Worm (Caenorhabditis elegans): Measurements from ENCODE around the gene nlp-16.
A peak's percentile ranks its signal among the peaks of the same experiment; 100 is the strongest.

The nlp-16 gene

DNA sequence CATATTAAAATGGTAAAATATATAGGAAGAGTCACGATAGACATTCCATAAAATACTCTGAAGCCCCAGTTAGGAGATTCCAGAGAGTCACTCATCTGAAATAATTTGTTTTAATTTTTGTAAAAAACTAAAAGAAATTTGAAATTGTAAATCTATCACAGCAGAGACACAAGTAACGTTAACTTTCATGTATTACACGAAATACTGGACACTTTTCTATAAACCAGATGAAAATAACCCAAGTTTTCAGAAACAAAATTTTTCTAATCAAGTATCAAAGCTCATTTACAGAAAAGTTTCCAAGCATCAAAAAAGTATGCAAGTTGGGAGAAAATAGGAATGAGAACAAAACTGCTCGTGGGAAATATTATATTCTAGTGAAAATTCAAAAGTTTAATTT is 38.6 kb upstream of the nlp-16 start, which contains the start of gene srv-27:
Gene srv-27 (minus strand): TSS at position 101 of the 400 bp plus-strand sequence.
- TF ChIP-seq ztf-1 (GFP tag; conservative IDR thresholded peaks at IDR 0.05) (no peak), snpc-4 (tag; optimal IDR thresholded peaks at IDR 0.05) (no peak), nhr-25 (tag; optimal IDR thresholded peaks at IDR 0.05) (no peak), unc-55 (GFP tag; optimal IDR thresholded peaks at IDR 0.05) (no peak), nhr-10 (tag; optimal IDR thresholded peaks at IDR 0.05) (no peak), sma-9 (GFP tag; optimal IDR thresholded peaks at IDR 0.05) (no peak), sma-9 (tag; optimal IDR thresholded peaks at IDR 0.05) (no peak)

DNA sequence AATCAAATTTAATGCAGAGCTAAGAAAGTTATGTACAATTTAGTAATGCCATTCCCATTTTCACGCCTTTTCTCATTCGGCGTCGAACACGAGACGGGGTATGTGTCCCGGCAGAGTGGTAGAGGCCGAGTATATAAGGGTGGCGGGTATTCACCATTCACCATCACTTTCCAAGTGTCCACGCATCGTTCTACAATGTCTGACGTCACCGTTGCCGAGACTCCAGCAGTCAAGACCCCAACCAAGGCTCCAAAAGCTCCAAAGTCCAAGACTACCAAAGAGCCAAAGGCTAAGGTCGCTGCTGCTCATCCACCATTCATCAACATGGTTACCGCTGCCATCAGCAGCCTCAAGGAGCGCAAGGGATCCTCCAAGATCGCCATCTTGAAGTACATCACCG is 34.4 kb upstream of the nlp-16 start, which contains the start of gene hil-2:
Gene hil-2 (plus strand): TSS at position 160 of the 400 bp plus-strand sequence.
- no peak for TF ChIP-seq Y55F3AM.14 (GFP tag; optimal IDR thresholded peaks at IDR 0.05)
- no peak for TF ChIP-seq lsy-2 (tag; optimal IDR thresholded peaks at IDR 0.05)
- peak; percentile 21 for TF ChIP-seq unc-55 (GFP tag; optimal IDR thresholded peaks at IDR 0.05)
- no peak for TF ChIP-seq elt-3 (tag; optimal IDR thresholded peaks at IDR 0.05)
- no peak for TF ChIP-seq mbf-1 (tag; optimal IDR thresholded peaks at IDR 0.05)
- TF ChIP-seq snpc-4 (tag; optimal IDR thresholded peaks at IDR 0.05) = no peak
- TF ChIP-seq ztf-1 (GFP tag; conservative IDR thresholded peaks at IDR 0.05) = no peak

ce11 chrIV:6290741-6291140 is 31.1 kb upstream of the nlp-16 start, which contains the start of gene srv-24:
TSS of gene srv-24 (minus strand) at chrIV:6290841.
- TF ChIP-seq ceh-82 (tag; optimal IDR thresholded peaks at IDR 0.05) = no peak
- no peak for TF ChIP-seq mdl-1 (tag; optimal IDR thresholded peaks at IDR 0.05)
- no peak for TF ChIP-seq nhr-25 (tag; optimal IDR thresholded peaks at IDR 0.05)
- no peak for TF ChIP-seq blmp-1 (tag; optimal IDR thresholded peaks at IDR 0.05; ENCODE audit: insufficient read depth)
- TF ChIP-seq ama-1 (optimal IDR thresholded peaks at IDR 0.05) = no peak
- no peak for TF ChIP-seq unc-62 (GFP tag; optimal IDR thresholded peaks at IDR 0.05)
- no peak for TF ChIP-seq nhr-77 (tag; optimal IDR thresholded peaks at IDR 0.05)
- no peak for TF ChIP-seq ztf-4 (tag; optimal IDR thresholded peaks at IDR 0.05)
- no peak for TF ChIP-seq nhr-237 (tag; optimal IDR thresholded peaks at IDR 0.05)
- no peak for TF ChIP-seq elt-3 (tag; optimal IDR thresholded peaks at IDR 0.05)

DNA sequence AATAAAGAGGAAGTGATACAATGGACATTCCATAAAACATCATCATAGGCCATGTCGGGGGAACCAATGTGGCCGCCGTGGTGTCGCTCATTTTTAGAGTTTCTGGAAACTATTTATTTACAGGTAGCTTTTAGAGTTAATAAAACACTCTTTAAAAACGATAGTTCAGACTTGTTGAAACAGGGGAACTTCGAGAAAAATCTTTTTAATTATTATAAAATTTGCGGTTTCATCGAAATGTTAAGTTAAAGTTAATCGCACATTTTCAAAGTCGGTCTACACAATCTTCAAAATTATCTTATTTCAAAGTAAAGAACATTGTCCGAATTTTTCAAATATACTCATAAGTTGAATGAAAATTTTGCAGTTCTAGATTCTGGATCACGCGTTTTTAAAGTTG is 24.6 kb upstream of the nlp-16 start, which contains the start of gene ops-1:
Gene ops-1 (minus strand): TSS at position 101 of the 400 bp plus-strand sequence.
- no peak for TF ChIP-seq ztf-1 (GFP tag; conservative IDR thresholded peaks at IDR 0.05)
- no peak for TF ChIP-seq skn-1 (tag; optimal IDR thresholded peaks at IDR 0.05)
- TF ChIP-seq sma-3 (GFP tag; optimal IDR thresholded peaks at IDR 0.05) = no peak
- TF ChIP-seq nhr-77 (tag; optimal IDR thresholded peaks at IDR 0.05) = no peak
- TF ChIP-seq ztf-11 (tag; optimal IDR thresholded peaks at IDR 0.05) = no peak
- TF ChIP-seq unc-39 (tag; optimal IDR thresholded peaks at IDR 0.05) = no peak
- no peak for TF ChIP-seq mdl-1 (tag; optimal IDR thresholded peaks at IDR 0.05)
- TF ChIP-seq lin-11 (tag; optimal IDR thresholded peaks at IDR 0.05) = no peak
- no peak for TF ChIP-seq gmeb-1 (tag; optimal IDR thresholded peaks at IDR 0.05)
- TF ChIP-seq zag-1 (tag; optimal IDR thresholded peaks at IDR 0.05) = no peak
- TF ChIP-seq ceh-16 (tag; optimal IDR thresholded peaks at IDR 0.05) = no peak
- no peak for TF ChIP-seq ztf-4 (tag; optimal IDR thresholded peaks at IDR 0.05)

DNA sequence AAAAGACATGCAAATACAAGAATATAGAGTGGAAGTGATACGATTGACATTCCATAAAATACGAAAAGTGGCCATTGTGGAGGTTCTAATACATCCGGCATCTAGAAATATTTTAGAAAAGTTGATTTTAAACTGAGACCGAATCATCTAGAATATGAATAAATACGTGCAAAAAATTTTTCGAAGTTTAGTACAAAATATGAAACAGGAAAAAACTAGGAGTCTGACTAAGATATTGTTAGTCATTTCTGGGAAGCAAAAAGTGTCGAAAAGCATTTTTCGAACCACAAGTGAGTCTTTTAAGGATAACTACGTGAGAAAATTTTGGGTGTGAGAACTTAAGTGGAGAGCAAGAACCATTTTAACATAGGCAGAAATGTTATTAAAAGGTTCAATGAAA is 22.5 kb upstream of the nlp-16 start, which contains the start of gene srv-32:
Gene srv-32 (minus strand): TSS at position 101 of the 400 bp plus-strand sequence.
- TF ChIP-seq ztf-1 (GFP tag; conservative IDR thresholded peaks at IDR 0.05) (no peak), ama-1 (optimal IDR thresholded peaks at IDR 0.05) (no peak), mab-5 (tag; optimal IDR thresholded peaks at IDR 0.05) (no peak), F13H6.1 (tag; optimal IDR thresholded peaks at IDR 0.05) (no peak), Y55F3AM.14 (GFP tag; optimal IDR thresholded peaks at IDR 0.05) (no peak), nhr-25 (tag; optimal IDR thresholded peaks at IDR 0.05) (no peak), zag-1 (tag; optimal IDR thresholded peaks at IDR 0.05) (no peak), nhr-6 (tag; optimal IDR thresholded peaks at IDR 0.05) (no peak), peb-1 (tag; optimal IDR thresholded peaks at IDR 0.05) (no peak)

DNA sequence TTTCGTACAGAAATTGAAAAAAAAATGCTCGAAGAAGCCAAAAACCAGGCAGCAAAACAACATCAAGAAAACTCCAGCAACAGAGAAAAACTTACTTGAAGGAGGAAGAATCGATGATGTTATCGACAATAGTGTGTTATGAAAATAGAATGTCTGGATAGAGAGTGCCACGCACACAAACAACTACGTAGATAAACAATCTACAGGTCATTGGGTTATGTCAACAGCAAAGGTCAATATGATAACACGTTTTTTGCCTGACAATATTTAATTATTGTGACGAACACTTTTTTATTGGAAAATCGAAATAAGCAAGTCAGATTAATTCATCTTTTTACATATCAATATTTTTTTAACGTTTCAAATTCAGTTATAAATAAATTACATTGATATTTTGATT is 19.8 kb upstream of the nlp-16 start, which contains the start of gene sams-5:
Gene sams-5 (minus strand): TSS at position 131 of the 400 bp plus-strand sequence.
- TF ChIP-seq nhr-77 (tag; optimal IDR thresholded peaks at IDR 0.05) = no peak
- TF ChIP-seq unc-62 (GFP tag; optimal IDR thresholded peaks at IDR 0.05) = no peak
- no peak for TF ChIP-seq lin-11 (tag; optimal IDR thresholded peaks at IDR 0.05)
- no peak for TF ChIP-seq nhr-21 (tag; optimal IDR thresholded peaks at IDR 0.05)
- TF ChIP-seq elt-1 (tag; optimal IDR thresholded peaks at IDR 0.05) = no peak
- TF ChIP-seq lsy-2 (tag; optimal IDR thresholded peaks at IDR 0.05) = no peak
- TF ChIP-seq nhr-23 (tag; optimal IDR thresholded peaks at IDR 0.05) = no peak
- no peak for TF ChIP-seq dmd-4 (tag; optimal IDR thresholded peaks at IDR 0.05)
- TF ChIP-seq unc-55 (GFP tag; optimal IDR thresholded peaks at IDR 0.05) = no peak
- no peak for TF ChIP-seq ZK546.5 (tag; optimal IDR thresholded peaks at IDR 0.05)
- TF ChIP-seq fos-1 (tag; optimal IDR thresholded peaks at IDR 0.05) = no peak
- no peak for TF ChIP-seq elt-3 (tag; optimal IDR thresholded peaks at IDR 0.05)
- no peak for TF ChIP-seq skn-1 (tag; optimal IDR thresholded peaks at IDR 0.05)
- TF ChIP-seq F13H6.1 (tag; optimal IDR thresholded peaks at IDR 0.05) = no peak
- TF ChIP-seq ceh-82 (tag; optimal IDR thresholded peaks at IDR 0.05) = no peak
- no peak for TF ChIP-seq crh-2 (tag; optimal IDR thresholded peaks at IDR 0.05)
